Fruit fly (Drosophila melanogaster) whole organism, embryonic: ENCODE measurements around the gene Acsx3.

ENCODE experiments used
- Blimp-1 ChIP-seq: fragments of 200-800 bp; sonication (Bioruptor generic); optimal IDR thresholded peaks from 3 replicates; lab custom pipeline; 2018; ENCODE audit warnings: missing biosample characterization, missing genetic modification characterization, mild to moderate bottlenecking, moderate library complexity, missing genetic modification reagents
- CG10267 ChIP-seq: fragments of 200-800 bp; sonication (Bioruptor generic); optimal IDR thresholded peaks from 2 replicates; lab custom pipeline; 2018; ENCODE audit warnings: missing biosample characterization, mild to moderate bottlenecking, missing genetic modification characterization, moderate library complexity
- CG10959 ChIP-seq: fragments of 200-800 bp; sonication (Bioruptor generic); IDR thresholded peaks from 2 replicates; pipeline ENCODE4 v1.3.6; 2022; ENCODE audit warnings: missing biosample characterization, missing genetic modification characterization
- CG10979 ChIP-seq: fragments of 200-800 bp; sonication (Bioruptor generic); optimal IDR thresholded peaks from 2 replicates; lab custom pipeline; 2018; ENCODE audit warnings: missing biosample characterization, mild to moderate bottlenecking, missing genetic modification characterization, moderate library complexity
- CG11398 ChIP-seq: fragments of 200-800 bp; sonication (Bioruptor generic); optimal IDR thresholded peaks from 2 replicates; lab custom pipeline; 2016; ENCODE audit warnings: missing biosample characterization, missing genetic modification characterization
- CG11504 ChIP-seq: fragments of 200-800 bp; sonication (Bioruptor generic); optimal IDR thresholded peaks from 3 replicates; lab custom pipeline; 2019; ENCODE audit warnings: missing biosample characterization, mild to moderate bottlenecking, missing genetic modification characterization, moderate library complexity
- CG11695 ChIP-seq: fragments of 200-800 bp; sonication (Bioruptor generic); IDR thresholded peaks from 3 replicates; pipeline ENCODE4 v1.3.6; 2022; ENCODE audit warnings: missing biosample characterization, missing genetic modification characterization
- CG12391 ChIP-seq: fragments of 200-800 bp; sonication (Bioruptor generic); optimal IDR thresholded peaks from 3 replicates; lab custom pipeline; 2018; ENCODE audit warnings: missing biosample characterization, mild to moderate bottlenecking, missing genetic modification characterization, moderate library complexity
- CG13123 ChIP-seq: fragments of 200-800 bp; sonication (Bioruptor generic); optimal IDR thresholded peaks from 2 replicates; lab custom pipeline; 2016; ENCODE audit warnings: missing biosample characterization, missing genetic modification characterization
- CG14710 ChIP-seq: fragments of 200-800 bp; sonication (Bioruptor generic); optimal IDR thresholded peaks from 3 replicates; lab custom pipeline; 2019; ENCODE audit warnings: missing biosample characterization, mild to moderate bottlenecking, missing genetic modification characterization, moderate library complexity
- CG17361 ChIP-seq: fragments of 200-800 bp; sonication (Bioruptor generic); IDR thresholded peaks from 3 replicates; pipeline ENCODE4 v1.3.6; 2022; ENCODE audit warnings: missing biosample characterization, missing genetic modification characterization
- CG18262 ChIP-seq: fragments of 200-800 bp; optimal IDR thresholded peaks from 3 replicates; lab custom pipeline; 2019; ENCODE audit warnings: missing biosample characterization, mild to moderate bottlenecking, missing genetic modification characterization, moderate library complexity
- CG18476 ChIP-seq: fragments of 200-800 bp; sonication (Bioruptor generic); optimal IDR thresholded peaks from 2 replicates; lab custom pipeline; 2016; ENCODE audit warnings: missing biosample characterization, mild to moderate bottlenecking, missing genetic modification characterization
- CG2678 ChIP-seq: fragments of 200-800 bp; sonication (Bioruptor generic); optimal IDR thresholded peaks from 3 replicates; lab custom pipeline; 2019; ENCODE audit warnings: missing biosample characterization, mild to moderate bottlenecking, missing genetic modification characterization, moderate library complexity
- CG2712 ChIP-seq: fragments of 200-800 bp; optimal IDR thresholded peaks from 3 replicates; lab custom pipeline; 2019; ENCODE audit warnings: missing biosample characterization, mild to moderate bottlenecking, missing genetic modification characterization, moderate library complexity
- CG30403 ChIP-seq: fragments of 200-800 bp; sonication (Bioruptor generic); optimal IDR thresholded peaks from 3 replicates; lab custom pipeline; 2016; ENCODE audit warnings: missing biosample characterization, missing genetic modification characterization
- CG4424 ChIP-seq: fragments of 200-800 bp; sonication (Bioruptor generic); optimal IDR thresholded peaks from 3 replicates; lab custom pipeline; 2016; ENCODE audit warnings: missing biosample characterization, missing genetic modification characterization
- CG4707 ChIP-seq: fragments of 200-800 bp; sonication (Bioruptor generic); optimal IDR thresholded peaks from 2 replicates; lab custom pipeline; 2018; ENCODE audit warnings: missing biosample characterization, mild to moderate bottlenecking, missing genetic modification characterization, moderate library complexity
- CG4730 ChIP-seq: fragments of 200-800 bp; sonication (Bioruptor generic); IDR thresholded peaks from 2 replicates; pipeline ENCODE4 v1.3.6; 2022; ENCODE audit warnings: missing biosample characterization, missing genetic modification characterization
- CG8388 ChIP-seq: fragments of 200-800 bp; sonication (Bioruptor generic); optimal IDR thresholded peaks from 2 replicates; lab custom pipeline; 2019; ENCODE audit warnings: missing biosample characterization, mild to moderate bottlenecking, missing genetic modification characterization, moderate library complexity
- CG8478 ChIP-seq: fragments of >200 bp; optimal IDR thresholded peaks from 2 replicates; lab custom pipeline; 2018
- CkIIα-i1 ChIP-seq: fragments of 200-800 bp; sonication (Bioruptor generic); IDR thresholded peaks from 2 replicates; pipeline ENCODE4 v1.3.6; 2022; ENCODE audit warnings: missing biosample characterization, missing genetic modification characterization
- D ChIP-seq, 2 experiments: fragments of 200-800 bp in 1 of 2; fragments of >200 bp in 1 of 2; sonication (Bioruptor generic) in 1 of 2; optimal IDR thresholded peaks; 2 replicates in 1 of 2; 3 replicates in 1 of 2; lab custom pipeline; 2017; ENCODE audit warnings: mild to moderate bottlenecking in 1 of 2, missing biosample characterization in 1 of 2, missing genetic modification characterization in 1 of 2, missing genetic modification reagents in 1 of 2
- Dip3 ChIP-seq: fragments of 200-800 bp; sonication (Bioruptor generic); optimal IDR thresholded peaks from 3 replicates; lab custom pipeline; 2016; ENCODE audit warnings: missing biosample characterization, missing genetic modification characterization
- Oli ChIP-seq: fragments of 200-800 bp; sonication (Bioruptor generic); optimal IDR thresholded peaks from 2 replicates; lab custom pipeline; 2018; ENCODE audit warnings: missing biosample characterization, mild to moderate bottlenecking, missing genetic modification characterization, moderate library complexity
- PHDP ChIP-seq: fragments of 200-800 bp; sonication (Bioruptor generic); optimal IDR thresholded peaks from 3 replicates; lab custom pipeline; 2018; ENCODE audit warnings: missing biosample characterization, mild to moderate bottlenecking, missing genetic modification characterization, moderate library complexity
- Rfx ChIP-seq: fragments of 200-800 bp; sonication (Bioruptor generic); IDR thresholded peaks from 2 replicates; pipeline ENCODE4 v1.3.6; 2022; ENCODE audit warnings: missing biosample characterization, missing genetic modification characterization
- Sox102F ChIP-seq: fragments of 200-800 bp; sonication (Bioruptor generic); optimal IDR thresholded peaks from 2 replicates; lab custom pipeline; 2018; ENCODE audit warnings: missing biosample characterization, mild to moderate bottlenecking, missing genetic modification characterization, moderate library complexity
- Ssrp ChIP-seq: fragments of 200-800 bp; sonication (Bioruptor generic); optimal IDR thresholded peaks from 2 replicates; lab custom pipeline; 2018; ENCODE audit warnings: missing biosample characterization, mild to moderate bottlenecking, missing genetic modification characterization, moderate library complexity
- Xrp1 ChIP-seq: fragments of 200-800 bp; sonication (Bioruptor generic); IDR thresholded peaks from 2 replicates; pipeline ENCODE4 v1.3.6; 2022; ENCODE audit warnings: missing biosample characterization, missing genetic modification characterization
- bsh ChIP-seq, 2 experiments: fragments of 200-800 bp; sonication (Bioruptor generic); optimal IDR thresholded peaks; 2 replicates each; lab custom pipeline; 2017 to 2018; ENCODE audit warnings: mild to moderate bottlenecking in 2 of 2, missing biosample characterization in 2 of 2, missing genetic modification characterization in 2 of 2, moderate library complexity in 1 of 2
- danr ChIP-seq: fragments of 200-800 bp; sonication (Bioruptor generic); IDR thresholded peaks from 2 replicates; pipeline ENCODE4 v1.3.6; 2022; ENCODE audit warnings: missing biosample characterization, missing genetic modification characterization
- dmrt11E ChIP-seq: fragments of 200-800 bp; sonication (Bioruptor generic); optimal IDR thresholded peaks from 3 replicates; lab custom pipeline; 2018; ENCODE audit warnings: missing biosample characterization, mild to moderate bottlenecking, missing genetic modification characterization, moderate library complexity
- dmrt99B ChIP-seq: fragments of 200-800 bp; sonication (Bioruptor generic); optimal IDR thresholded peaks from 2 replicates; lab custom pipeline; 2018; ENCODE audit warnings: missing biosample characterization, mild to moderate bottlenecking, missing genetic modification characterization, moderate library complexity
- emc ChIP-seq: fragments of 200-800 bp; sonication (Bioruptor generic); optimal IDR thresholded peaks from 2 replicates; lab custom pipeline; 2016; ENCODE audit warnings: missing biosample characterization, missing genetic modification characterization
- gem ChIP-seq: fragments of 200-800 bp; sonication (Bioruptor generic); optimal IDR thresholded peaks from 2 replicates; lab custom pipeline; 2019; ENCODE audit warnings: missing biosample characterization, mild to moderate bottlenecking, missing genetic modification characterization, moderate library complexity
- grau ChIP-seq: fragments of 200-800 bp; optimal IDR thresholded peaks from 3 replicates; lab custom pipeline; 2019; ENCODE audit warnings: missing biosample characterization, mild to moderate bottlenecking, missing genetic modification characterization, moderate library complexity
- lola ChIP-seq, 3 experiments: fragments of >200 bp in 2 of 3; fragments of 200-800 bp in 1 of 3; sonication (Bioruptor generic) in 1 of 3; optimal IDR thresholded peaks; 2 replicates each; lab custom pipeline; 2017 to 2019; ENCODE audit warnings: missing biosample characterization in 3 of 3, missing genetic modification characterization in 3 of 3, mild to moderate bottlenecking in 1 of 3, moderate library complexity in 1 of 3
- nmo ChIP-seq: fragments of 200-800 bp; sonication (Bioruptor generic); optimal IDR thresholded peaks from 2 replicates; lab custom pipeline; 2018; ENCODE audit warnings: missing biosample characterization, mild to moderate bottlenecking, missing genetic modification characterization, moderate library complexity
- phol ChIP-seq: fragments of 200-800 bp; sonication (Bioruptor generic); optimal IDR thresholded peaks from 3 replicates; lab custom pipeline; 2018; ENCODE audit warnings: missing biosample characterization, mild to moderate bottlenecking, missing genetic modification characterization, moderate library complexity
- prd ChIP-seq, 3 experiments: fragments of >200 bp in 2 of 3; fragments of 200-800 bp in 1 of 3; sonication (Bioruptor generic) in 1 of 3; optimal IDR thresholded peaks in 2 of 3; IDR thresholded peaks in 1 of 3; 2 replicates in 2 of 3; 3 replicates in 1 of 3; pipeline versions ENCODE4 v1.3.6 to Lab custom; 2017 to 2022; ENCODE audit warnings: missing biosample characterization in 1 of 3, missing genetic modification characterization in 1 of 3
- sd ChIP-seq: fragments of 200-800 bp; sonication (Bioruptor generic); optimal IDR thresholded peaks from 3 replicates; lab custom pipeline; 2018; ENCODE audit warnings: missing biosample characterization, mild to moderate bottlenecking, missing genetic modification characterization, moderate library complexity
- sens ChIP-seq: fragments of 200-800 bp; sonication (Bioruptor generic); peaks from one replicate; lab custom pipeline; 2016; ENCODE audit warnings: missing biosample characterization, missing genetic modification characterization
- seq ChIP-seq: fragments of 200-800 bp; sonication (Bioruptor generic); IDR thresholded peaks from 2 replicates; pipeline ENCODE4 v1.3.6; 2022; ENCODE audit warnings: missing biosample characterization, missing genetic modification characterization
- ssp ChIP-seq: fragments of 200-800 bp; sonication (Bioruptor generic); IDR thresholded peaks from 2 replicates; pipeline ENCODE4 v1.3.6; 2022; ENCODE audit warnings: missing biosample characterization, missing genetic modification characterization
- trem ChIP-seq: fragments of 200-800 bp; optimal IDR thresholded peaks from 3 replicates; lab custom pipeline; 2019; ENCODE audit warnings: missing biosample characterization, mild to moderate bottlenecking, missing genetic modification characterization, moderate library complexity
- unpg ChIP-seq: fragments of 200-800 bp; sonication (Bioruptor generic); optimal IDR thresholded peaks from 3 replicates; lab custom pipeline; 2018; ENCODE audit warnings: missing biosample characterization, mild to moderate bottlenecking, missing genetic modification characterization, moderate library complexity
- wor ChIP-seq: fragments of 200-800 bp; sonication (Bioruptor generic); IDR thresholded peaks from 2 replicates; pipeline ENCODE4 v1.3.6; 2022; ENCODE audit warnings: missing biosample characterization, missing genetic modification characterization

Acsx3 gene

DNA sequence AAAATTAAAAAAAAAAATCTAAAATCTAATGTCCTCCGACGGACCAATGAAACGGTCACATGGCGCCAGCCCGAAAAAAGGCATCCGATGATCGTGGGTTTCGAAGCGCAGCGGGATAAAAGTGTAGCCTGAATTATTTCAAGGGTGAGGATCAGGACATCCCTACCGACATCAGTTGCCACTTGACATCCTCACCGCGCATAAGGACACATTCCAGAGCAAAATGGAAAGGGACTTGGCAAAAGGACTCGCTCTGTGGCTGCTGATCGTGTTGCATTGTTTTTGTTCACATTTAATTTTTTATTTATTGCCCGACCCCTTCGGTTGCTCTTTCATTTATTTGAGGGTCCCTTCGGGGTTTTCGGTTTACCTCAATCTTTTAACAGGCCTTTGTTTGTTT, 18.6 kb downstream of the Acsx3 start (continued):
- TF ChIP-seq CG11695, result no peak
- no peak for TF ChIP-seq ssp (GFP tag; lab: Robert Waterston, UW)
- no peak for TF ChIP-seq CG4730 (GFP tag; lab: Robert Waterston, UW)
- no peak for TF ChIP-seq Rfx (GFP tag; lab: Robert Waterston, UW)
- TF ChIP-seq Dip3 (GFP tag; lab: Kevin White, UChicago), result no peak
- TF ChIP-seq sd, result no peak
- TF ChIP-seq D (optimal IDR thresholded peaks at IDR 0.05; lab: Kevin White, UChicago), result peak; percentile 28
- no peak for TF ChIP-seq D (GFP tag; optimal IDR thresholded peaks at IDR 0.05; lab: Kevin White, UChicago)
- TF ChIP-seq emc, result no peak

DNA sequence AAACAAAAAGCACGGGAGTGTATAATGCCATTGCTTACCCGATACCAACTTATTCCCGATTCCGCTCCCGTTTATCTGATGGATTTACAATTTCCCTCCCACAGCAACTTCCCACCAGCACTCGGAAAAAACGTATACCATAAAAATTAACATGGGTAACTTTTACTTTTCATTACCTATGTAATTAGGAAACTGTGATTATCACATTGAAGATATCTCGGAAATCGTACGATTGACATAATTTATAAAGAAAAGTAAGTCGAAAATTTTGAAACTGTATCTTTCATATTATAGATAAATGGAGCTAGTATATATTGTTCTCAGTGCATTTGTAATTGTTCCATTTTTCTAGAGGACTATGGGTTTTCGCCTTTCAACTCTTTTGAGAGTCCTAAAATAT, 20.7 kb downstream of the Acsx3 start:
- TF ChIP-seq lola (GFP tag; optimal IDR thresholded peaks at IDR 0.05; lab: Kevin White, UChicago) (peak in 1 of 3 experiments; percentile 21), CG8478 (no peak), PHDP (tag; lab: Kevin White, UChicago) (peak; percentile 18), nmo (GFP tag; lab: Kevin White, UChicago) (peak; percentile 6), gem (tag; lab: Kevin White, UChicago) (peak; percentile 60), seq (GFP tag; lab: Robert Waterston, UW) (no peak), danr (no peak), CG10979 (tag; lab: Kevin White, UChicago) (peak; percentile 50), CG4707 (peak; percentile 16), bsh (GFP tag; optimal IDR thresholded peaks at IDR 0.05; lab: Kevin White, UChicago) (peak in 1 of 2 experiments; percentile 57), Xrp1 (GFP tag; lab: Robert Waterston, UW) (peak; percentile 22; the same call in 1 of the 2 replicates), CG14710 (tag; lab: Kevin White, UChicago) (peak; percentile 42), CG10959 (GFP tag; lab: Robert Waterston, UW) (no peak), Blimp-1 (GFP tag; lab: Kevin White, UChicago) (peak; percentile 58), Sox102F (peak; percentile 35), wor (GFP tag; lab: Robert Waterston, UW) (no peak), CG4424 (peak; percentile 28), CG11398 (GFP tag; lab: Kevin White, UChicago) (no peak), grau (peak; percentile 19), phol (tag; lab: Kevin White, UChicago) (peak; percentile 46), dmrt99B (tag; lab: Kevin White, UChicago) (peak; percentile 2), CG13123 (GFP tag; lab: Kevin White, UChicago) (no peak), dmrt11E (tag; lab: Kevin White, UChicago) (peak; percentile 43), trem (peak; percentile 17), CG17361 (GFP tag; lab: Robert Waterston, UW) (0 out of 3 replicates have a peak, but pooled peaks have one; percentile 13), CG18262 (peak; percentile 45), CkIIα-i1 (GFP tag; lab: Robert Waterston, UW) (no peak), CG2678 (tag; lab: Kevin White, UChicago) (peak; percentile 12), CG12391 (peak; percentile 37), CG18476 (GFP tag; lab: Kevin White, UChicago) (no peak), prd (optimal IDR thresholded peaks at IDR 0.05; lab: Kevin White, UChicago) (no peak), prd (GFP tag; IDR thresholded peaks at IDR 0.05; lab: Robert Waterston, UW) (peak; percentile 28; the same call in 1 of the 3 replicates), CG30403 (peak; percentile 13), Oli (tag; lab: Kevin White, UChicago) (peak; percentile 11), CG11504 (peak; percentile 30), unpg (GFP tag; lab: Kevin White, UChicago) (peak; percentile 31), CG8388 (GFP tag; lab: Kevin White, UChicago) (peak; percentile 17), sens (GFP tag; lab: Kevin White, UChicago) (peak; percentile 86), Ssrp (peak; percentile 3), CG10267 (tag; lab: Kevin White, UChicago) (peak; percentile 5), CG2712 (tag; lab: Kevin White, UChicago) (peak; percentile 44)
